Worm (Caenorhabditis elegans): Measurements from ENCODE around the gene irld-48.

- TF ChIP-seq unc-39 (tag; optimal IDR thresholded peaks at IDR 0.05): no peak
- no peak for TF ChIP-seq snpc-4 (tag; optimal IDR thresholded peaks at IDR 0.05)
Observed at ce11 chrII:2987854-2988350, 32.0 kb downstream of the irld-48 start, which contains the start of gene lido-7.
